Worm (Caenorhabditis elegans) whole organism, midembryonic: ENCODE results near the gene Y50D7A.10.

Experiments used
- T22C8.4 ChIP-seq: fragments of 200-800 bp; sonication (Bioruptor generic); IDR thresholded peaks from 2 replicates; pipeline ENCODE4 v1.3.6; 2022; ENCODE audit warnings: missing genetic modification characterization, missing compliant biosample characterization
- cog-1 ChIP-seq: sonication (generic microtip); optimal IDR thresholded peaks from 2 replicates; lab custom pipeline; 2016; ENCODE audit warnings: missing genetic modification characterization, missing compliant biosample characterization
- flt-1 ChIP-seq: fragments of 200-800 bp; sonication (Bioruptor generic); IDR thresholded peaks from 2 replicates; pipeline ENCODE4 v1.3.6; 2022; ENCODE audit warnings: missing genetic modification characterization, missing compliant biosample characterization
- klf-2 ChIP-seq: fragments of 200-800 bp; sonication (Bioruptor generic); conservative IDR thresholded peaks from 2 replicates; pipeline ENCODE4 v1.3.6; 2022; ENCODE audit warnings: missing genetic modification reagents, missing genetic modification characterization, missing compliant biosample characterization
- med-1 ChIP-seq: sonication (generic microtip); optimal IDR thresholded peaks from 2 replicates; lab custom pipeline; 2017; ENCODE audit warnings: missing genetic modification characterization, mild to moderate bottlenecking, missing compliant biosample characterization, antibody characterized with exemption, missing genetic modification reagents; ENCODE audit not compliant: insufficient read depth
- ref-1 ChIP-seq: fragments of 200-800 bp; sonication (Bioruptor generic); conservative IDR thresholded peaks from 2 replicates; pipeline ENCODE4 v1.3.6; 2022; ENCODE audit warnings: missing genetic modification reagents, missing genetic modification characterization, missing compliant biosample characterization
- tab-1 ChIP-seq: fragments of 200-800 bp; sonication (Bioruptor generic); IDR thresholded peaks from 2 replicates; pipeline ENCODE4 v1.3.6; 2022; ENCODE audit warnings: missing genetic modification characterization, missing compliant biosample characterization
- ztf-23 ChIP-seq: fragments of 200-800 bp; sonication (Bioruptor generic); IDR thresholded peaks from 2 replicates; pipeline ENCODE4 v1.3.6; 2022; ENCODE audit warnings: missing genetic modification reagents, missing genetic modification characterization, missing compliant biosample characterization
- ztf-29 ChIP-seq: fragments of 200-800 bp; sonication (Bioruptor generic); IDR thresholded peaks from 2 replicates; pipeline ENCODE4 v1.3.6; 2022; ENCODE audit warnings: missing genetic modification reagents, missing genetic modification characterization, missing compliant biosample characterization

The Y50D7A.10 gene

DNA sequence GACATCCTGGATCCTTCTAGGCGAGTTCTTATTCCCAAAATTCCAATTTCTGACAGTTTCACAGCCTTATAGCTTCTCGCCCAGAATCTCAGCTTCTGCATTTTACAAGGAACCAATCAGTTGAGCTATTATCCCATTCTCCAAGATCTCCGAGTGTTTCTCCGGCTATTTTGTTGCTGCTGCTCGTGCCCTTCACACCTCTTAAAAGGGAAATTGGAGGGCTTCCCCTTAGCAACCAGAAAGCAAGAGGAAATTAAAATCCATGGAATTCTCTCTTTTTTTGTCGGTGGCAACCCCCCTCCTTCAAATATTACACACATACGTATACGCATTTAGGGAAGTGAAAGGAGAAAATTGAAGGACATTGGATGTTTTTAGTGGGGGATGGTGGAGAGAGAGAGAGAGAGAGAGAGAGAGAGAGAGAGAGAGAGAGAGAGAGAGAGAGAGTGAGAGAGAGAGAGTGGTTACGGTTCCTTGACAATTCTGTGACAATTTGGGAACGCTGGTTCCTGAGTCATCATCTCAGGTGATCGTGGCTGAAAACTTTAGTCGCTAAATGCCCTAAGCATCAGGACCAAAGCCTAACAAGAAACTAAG lies 36.7 kb downstream of the Y50D7A.10 start:
- TF ChIP-seq flt-1 (GFP tag; lab: Robert Waterston, UW) (0 out of 2 replicates have a peak, but pooled peaks have one; percentile 52), ztf-23 (GFP tag; lab: Robert Waterston, UW) (0 out of 2 replicates have a peak, but pooled peaks have one; percentile 32), cog-1 (tag; lab: Kevin White, UChicago) (no peak), T22C8.4 (no peak)

DNA sequence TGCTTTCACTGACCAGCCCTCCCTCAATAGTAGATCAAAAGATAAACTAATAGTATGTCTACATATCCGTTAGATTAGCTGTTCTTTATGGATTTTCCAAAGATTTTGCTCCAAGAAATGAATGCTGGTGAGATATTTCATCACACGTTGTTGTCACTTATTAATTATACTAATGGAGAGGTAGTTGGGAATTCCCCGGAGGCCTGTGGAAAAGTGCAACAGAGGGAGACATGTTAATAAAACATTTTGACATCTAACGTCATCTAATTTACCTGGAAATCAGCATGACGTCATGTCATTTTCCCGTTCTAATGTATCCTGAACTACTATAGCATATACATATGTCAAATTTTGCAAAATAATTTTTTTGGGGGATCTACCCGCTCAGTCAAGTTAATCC lies 37.7 kb downstream of the Y50D7A.10 start:
- TF ChIP-seq ref-1, result no peak
- TF ChIP-seq med-1, result no peak
- TF ChIP-seq ztf-29 (GFP tag; lab: Robert Waterston, UW), result no peak
- no peak for TF ChIP-seq klf-2
- no peak for TF ChIP-seq ztf-23 (GFP tag; lab: Robert Waterston, UW)
- no peak for TF ChIP-seq T22C8.4
- TF ChIP-seq tab-1, result no peak
- TF ChIP-seq cog-1 (tag; lab: Kevin White, UChicago), result no peak
- TF ChIP-seq flt-1 (GFP tag; lab: Robert Waterston, UW), result no peak

- TF ChIP-seq T22C8.4, result peak; percentile 92
- TF ChIP-seq tab-1, result no peak
- TF ChIP-seq ztf-23 (GFP tag; lab: Robert Waterston, UW), result peak; percentile 56; the same call in 1 of the 2 replicates
- peak; percentile 61 for TF ChIP-seq cog-1 (tag; lab: Kevin White, UChicago)
These were observed 39.5 kb downstream of the Y50D7A.10 start, which contains the start of gene gei-4 for ce11 chrIII:354545-355460. Gene gei-4, minus strand, starts transcription at chrIII:354800.

- TF ChIP-seq ref-1 (no peak), med-1 (no peak), T22C8.4 (no peak), klf-2 (no peak), ztf-29 (GFP tag; lab: Robert Waterston, UW) (no peak), cog-1 (tag; lab: Kevin White, UChicago) (no peak), ztf-23 (GFP tag; lab: Robert Waterston, UW) (no peak), flt-1 (GFP tag; lab: Robert Waterston, UW) (no peak), tab-1 (no peak)
These were observed 41.9 kb downstream of the Y50D7A.10 start for ce11 chrIII:356906-357901.

- TF ChIP-seq tab-1, result no peak
- no peak for TF ChIP-seq ztf-23 (GFP tag; lab: Robert Waterston, UW)
These were observed 42.8 kb downstream of the Y50D7A.10 start for ce11 chrIII:358106-358505.

DNA sequence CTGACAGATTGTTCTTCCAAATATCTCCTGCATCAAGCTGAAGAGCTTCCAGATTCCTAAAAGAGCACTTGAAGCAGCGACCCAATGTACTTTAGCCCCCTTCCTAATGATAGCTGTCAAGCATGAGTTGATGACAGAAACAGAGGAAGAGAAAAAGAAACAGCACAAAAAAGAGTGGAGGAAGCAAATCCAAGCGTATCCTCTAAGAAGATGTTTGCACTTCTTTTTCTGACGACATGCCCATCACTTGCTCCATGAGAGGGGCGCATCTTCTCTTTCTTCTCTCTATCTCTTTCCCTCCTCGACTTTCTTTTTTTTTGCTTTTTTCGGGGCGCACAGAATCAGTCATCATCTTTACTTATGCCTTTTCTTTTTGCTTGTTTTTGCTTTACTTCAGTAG lies 45.1 kb downstream of the Y50D7A.10 start:
- TF ChIP-seq T22C8.4, result no peak
- no peak for TF ChIP-seq klf-2
- TF ChIP-seq tab-1, result no peak
- no peak for TF ChIP-seq cog-1 (tag; lab: Kevin White, UChicago)
- TF ChIP-seq med-1, result no peak
- no peak for TF ChIP-seq ref-1
- TF ChIP-seq flt-1 (GFP tag; lab: Robert Waterston, UW), result no peak
- TF ChIP-seq ztf-29 (GFP tag; lab: Robert Waterston, UW), result no peak

ce11 chrIII:365649-366048 lies 50.4 kb downstream of the Y50D7A.10 start, which contains the start of gene pll-1:
Gene pll-1, plus strand, starts transcription at chrIII:365949.
- TF ChIP-seq flt-1 (GFP tag; lab: Robert Waterston, UW), result no peak
- no peak for TF ChIP-seq med-1
- no peak for TF ChIP-seq cog-1 (tag; lab: Kevin White, UChicago)
- TF ChIP-seq ztf-29 (GFP tag; lab: Robert Waterston, UW), result no peak
- TF ChIP-seq ref-1, result no peak
- no peak for TF ChIP-seq tab-1
- no peak for TF ChIP-seq klf-2
- no peak for TF ChIP-seq T22C8.4
